Worm (Caenorhabditis elegans) whole organism, late embryonic: ENCODE measurements around the gene F48F7.5.

Experiments used
- C08G9.2 ChIP-seq: sonication (generic microtip); optimal IDR thresholded peaks from 2 replicates; lab custom pipeline; 2016; ENCODE audit warnings: mild to moderate bottlenecking, missing genetic modification characterization, moderate library complexity, missing compliant biosample characterization
- C38D4.7 ChIP-seq: fragments of 200-800 bp; sonication (Bioruptor generic); optimal IDR thresholded peaks from 2 replicates; lab custom pipeline; 2018; ENCODE audit warnings: mild to moderate bottlenecking, missing genetic modification characterization, moderate library complexity, missing compliant biosample characterization
- F13H6.1 ChIP-seq: sonication (generic microtip); optimal IDR thresholded peaks from 2 replicates; lab custom pipeline; 2016; ENCODE audit warnings: missing genetic modification characterization, missing compliant biosample characterization
- K02D7.2 ChIP-seq: sonication (generic microtip); optimal IDR thresholded peaks from 2 replicates; lab custom pipeline; 2017; ENCODE audit warnings: mild to moderate bottlenecking, missing genetic modification characterization, missing compliant biosample characterization
- Y22D7AL.16 ChIP-seq: sonication (generic microtip); optimal IDR thresholded peaks from 2 replicates; lab custom pipeline; 2016; ENCODE audit warnings: missing genetic modification characterization, missing compliant biosample characterization
- ceh-18 ChIP-seq: sonication (generic microtip); optimal IDR thresholded peaks from 2 replicates; lab custom pipeline; 2016; ENCODE audit warnings: missing genetic modification characterization, missing compliant biosample characterization
- ceh-2 ChIP-seq: sonication (generic microtip); optimal IDR thresholded peaks from 2 replicates; lab custom pipeline; 2016; ENCODE audit warnings: missing genotype, missing genetic modification characterization, missing compliant biosample characterization
- ceh-24 ChIP-seq: sonication (generic microtip); optimal IDR thresholded peaks from 2 replicates; lab custom pipeline; 2016; ENCODE audit warnings: mild to moderate bottlenecking, missing genetic modification characterization, missing compliant biosample characterization
- ceh-30 ChIP-seq: fragments of 150-350 bp; optimal IDR thresholded peaks from 2 replicates; lab custom pipeline; 2014; ENCODE audit warnings: missing biosample characterization, missing genetic modification characterization
- ceh-48 ChIP-seq: sonication (generic microtip); optimal IDR thresholded peaks from 2 replicates; lab custom pipeline; 2016; ENCODE audit warnings: missing genetic modification characterization, inconsistent platforms, missing compliant biosample characterization
- ceh-6 ChIP-seq: fragments of 200-800 bp; sonication (Bioruptor generic); optimal IDR thresholded peaks from 2 replicates; lab custom pipeline; 2018; ENCODE audit warnings: mild to moderate bottlenecking, missing genetic modification characterization, missing compliant biosample characterization
- dve-1 ChIP-seq: sonication (generic microtip); optimal IDR thresholded peaks from 2 replicates; lab custom pipeline; 2017; ENCODE audit warnings: antibody characterized with exemption, mild to moderate bottlenecking, missing genetic modification characterization, missing compliant biosample characterization
- elt-2 ChIP-seq: sonication (generic microtip); optimal IDR thresholded peaks from 2 replicates; lab custom pipeline; 2016; ENCODE audit warnings: missing genetic modification reagents, missing genetic modification characterization, missing compliant biosample characterization
- ets-4 ChIP-seq: sonication (generic microtip); optimal IDR thresholded peaks from 2 replicates; lab custom pipeline; 2016; ENCODE audit warnings: missing genetic modification characterization, missing compliant biosample characterization
- fax-1 ChIP-seq: sonication (generic microtip); optimal IDR thresholded peaks from 2 replicates; lab custom pipeline; 2016; ENCODE audit warnings: missing genotype, missing genetic modification characterization, missing compliant biosample characterization
- fkh-10 ChIP-seq: fragments of 150-350 bp; optimal IDR thresholded peaks from 2 replicates; lab custom pipeline; 2014; ENCODE audit warnings: missing biosample characterization, missing genetic modification reagents, missing genetic modification characterization
- gmeb-2 ChIP-seq: sonication (generic microtip); optimal IDR thresholded peaks from 2 replicates; lab custom pipeline; 2016; ENCODE audit warnings: missing genetic modification characterization, inconsistent platforms, missing compliant biosample characterization
- hlh-13 ChIP-seq: fragments of 200-800 bp; sonication (Bioruptor generic); optimal IDR thresholded peaks from 2 replicates; lab custom pipeline; 2018; ENCODE audit warnings: mild to moderate bottlenecking, missing genetic modification characterization, missing compliant biosample characterization
- lin-11 ChIP-seq: fragments of 200-800 bp; sonication (Bioruptor generic); optimal IDR thresholded peaks from 2 replicates; lab custom pipeline; 2018; ENCODE audit warnings: mild to moderate bottlenecking, missing genetic modification characterization, missing compliant biosample characterization
- madf-2 ChIP-seq: sonication (generic microtip); optimal IDR thresholded peaks from 2 replicates; lab custom pipeline; 2017; ENCODE audit warnings: missing genetic modification characterization, missing compliant biosample characterization
- nfya-1 ChIP-seq: sonication (generic microtip); optimal IDR thresholded peaks from 2 replicates; lab custom pipeline; 2017; ENCODE audit warnings: missing genetic modification characterization, mild to moderate bottlenecking, missing compliant biosample characterization, antibody characterized with exemption, moderate library complexity
- nhr-11 ChIP-seq: fragments of 150-350 bp; optimal IDR thresholded peaks from 2 replicates; lab custom pipeline; 2014; ENCODE audit warnings: missing biosample characterization, missing genetic modification characterization
- npax-4 ChIP-seq: sonication (generic microtip); optimal IDR thresholded peaks from 2 replicates; lab custom pipeline; 2016; ENCODE audit warnings: missing genetic modification characterization, missing compliant biosample characterization
- odd-2 ChIP-seq: sonication (generic microtip); optimal IDR thresholded peaks from 2 replicates; lab custom pipeline; 2017; ENCODE audit warnings: antibody characterized with exemption, mild to moderate bottlenecking, missing genetic modification characterization, missing compliant biosample characterization
- pag-3 ChIP-seq: sonication (generic microtip); optimal IDR thresholded peaks from 2 replicates; lab custom pipeline; 2016; ENCODE audit warnings: missing compliant biosample characterization, missing genetic modification characterization, borderline replicate concordance
- pat-9 ChIP-seq: fragments of 200-800 bp; sonication (Bioruptor generic); optimal IDR thresholded peaks from 2 replicates; lab custom pipeline; 2018; ENCODE audit warnings: mild to moderate bottlenecking, missing genetic modification characterization, moderate library complexity, missing compliant biosample characterization
- pha-4 ChIP-seq: fragments of 150-350 bp; optimal IDR thresholded peaks from 2 replicates; lab custom pipeline; 2018; ENCODE audit warnings: missing biosample characterization, missing genetic modification reagents, missing genetic modification characterization
- pqm-1 ChIP-seq: sonication (generic microtip); optimal IDR thresholded peaks from 2 replicates; lab custom pipeline; 2016; ENCODE audit warnings: missing genetic modification characterization, missing compliant biosample characterization
- pros-1 ChIP-seq: fragments of 150-350 bp; optimal IDR thresholded peaks from 2 replicates; lab custom pipeline; 2014; ENCODE audit warnings: missing biosample characterization, missing genetic modification reagents, missing genetic modification characterization
- ref-2 ChIP-seq: sonication (generic microtip); optimal IDR thresholded peaks from 2 replicates; lab custom pipeline; 2016; ENCODE audit warnings: missing genetic modification characterization, missing compliant biosample characterization
- sdc-2 ChIP-seq: sonication (generic microtip); optimal IDR thresholded peaks from 2 replicates; lab custom pipeline; 2016; ENCODE audit warnings: missing genotype, missing genetic modification characterization, missing compliant biosample characterization
- sox-4 ChIP-seq: sonication (generic microtip); optimal IDR thresholded peaks from 2 replicates; lab custom pipeline; 2017; ENCODE audit warnings: mild to moderate bottlenecking, missing genetic modification characterization, inconsistent platforms, missing compliant biosample characterization
- tbx-7 ChIP-seq: sonication (generic microtip); optimal IDR thresholded peaks from 2 replicates; lab custom pipeline; 2016; ENCODE audit warnings: missing genotype, missing genetic modification characterization, missing compliant biosample characterization
- unc-3 ChIP-seq, 2 experiments: fragments of 200-800 bp in 1 of 2; sonication (Bioruptor generic) in 1 of 2; sonication (generic microtip) in 1 of 2; conservative IDR thresholded peaks in 1 of 2; optimal IDR thresholded peaks in 1 of 2; 2 replicates each; pipeline versions ENCODE4 v1.3.6 to Lab custom; 2016 to 2022; ENCODE audit warnings: missing compliant biosample characterization in 2 of 2, missing genetic modification characterization in 2 of 2, missing genetic modification reagents in 1 of 2
- unc-42 ChIP-seq: sonication (generic microtip); optimal IDR thresholded peaks from 2 replicates; lab custom pipeline; 2016; ENCODE audit warnings: missing genotype, missing genetic modification characterization, missing compliant biosample characterization
- unc-55 ChIP-seq: sonication (generic microtip); optimal IDR thresholded peaks from 2 replicates; lab custom pipeline; 2017; ENCODE audit warnings: missing biosample characterization, missing genetic modification reagents, missing genetic modification characterization

The F48F7.5 gene

ce11 chrX:13937350-13937749, 38.1 kb upstream of the F48F7.5 start:
- no peak for TF ChIP-seq lin-11 (tag; lab: Kevin White, UChicago)
- TF ChIP-seq elt-2 (tag; lab: Kevin White, UChicago): peak; percentile 71

- TF ChIP-seq nfya-1 (tag; lab: Kevin White, UChicago) (peak; percentile 8), ceh-48 (tag; lab: Kevin White, UChicago) (no peak)
Observed at ce11 chrX:13937910-13938309, 37.5 kb upstream of the F48F7.5 start.

- no peak for TF ChIP-seq dve-1 (tag; lab: Kevin White, UChicago)
- TF ChIP-seq pha-4 (tag; lab: Kevin White, UChicago): no peak
- TF ChIP-seq K02D7.2 (tag; lab: Kevin White, UChicago): no peak
- TF ChIP-seq tbx-7 (tag; lab: Kevin White, UChicago): no peak
- no peak for TF ChIP-seq unc-42 (tag; lab: Kevin White, UChicago)
- TF ChIP-seq pros-1: no peak
- TF ChIP-seq sdc-2 (tag; lab: Kevin White, UChicago): no peak
- TF ChIP-seq F13H6.1 (tag; lab: Kevin White, UChicago): no peak
- TF ChIP-seq Y22D7AL.16 (tag; lab: Kevin White, UChicago): no peak
- no peak for TF ChIP-seq C38D4.7 (GFP tag; lab: Kevin White, UChicago)
- no peak for TF ChIP-seq ets-4 (tag; lab: Kevin White, UChicago)
- TF ChIP-seq pag-3 (tag; lab: Kevin White, UChicago): no peak
- TF ChIP-seq, all 69 proteins: peak for 0
Observed at ce11 chrX:13939388-13939787, 36.1 kb upstream of the F48F7.5 start.

- no peak for TF ChIP-seq fkh-10
- TF ChIP-seq ref-2 (tag; lab: Kevin White, UChicago): no peak
- TF ChIP-seq elt-2 (tag; lab: Kevin White, UChicago): no peak
- TF ChIP-seq F13H6.1 (tag; lab: Kevin White, UChicago): no peak
- no peak for TF ChIP-seq nhr-11 (tag; lab: Kevin White, UChicago)
- TF ChIP-seq npax-4 (tag; lab: Kevin White, UChicago): no peak
- no peak for TF ChIP-seq ceh-18 (tag; lab: Kevin White, UChicago)
- no peak for TF ChIP-seq pat-9 (tag; lab: Kevin White, UChicago)
- TF ChIP-seq unc-3 (GFP tag; conservative IDR thresholded peaks at IDR 0.05; lab: Robert Waterston, UW): no peak
- TF ChIP-seq unc-3 (tag; optimal IDR thresholded peaks at IDR 0.05; lab: Kevin White, UChicago): no peak
- TF ChIP-seq odd-2: no peak
- TF ChIP-seq lin-11 (tag; lab: Kevin White, UChicago): no peak
- TF ChIP-seq ceh-6 (GFP tag; lab: Kevin White, UChicago): no peak
- no peak for TF ChIP-seq fax-1 (tag; lab: Kevin White, UChicago)
- no peak for TF ChIP-seq sox-4 (tag; lab: Kevin White, UChicago)
- no peak for TF ChIP-seq hlh-13 (GFP tag; lab: Kevin White, UChicago)
- TF ChIP-seq ceh-30 (tag; lab: Kevin White, UChicago): no peak
- no peak for TF ChIP-seq sdc-2 (tag; lab: Kevin White, UChicago)
Observed at ce11 chrX:13940287-13940686, 35.2 kb upstream of the F48F7.5 start.

- TF ChIP-seq unc-55 (GFP tag; lab: Kevin White, UChicago) (peak; percentile 24), C08G9.2 (tag; lab: Kevin White, UChicago) (no peak)
Observed at ce11 chrX:13941296-13941695, 34.2 kb upstream of the F48F7.5 start.

ce11 chrX:13941865-13942264, 33.6 kb upstream of the F48F7.5 start:
- no peak for TF ChIP-seq pat-9 (tag; lab: Kevin White, UChicago)
- TF ChIP-seq dve-1 (tag; lab: Kevin White, UChicago): no peak
- TF ChIP-seq madf-2 (tag; lab: Kevin White, UChicago): no peak
- TF ChIP-seq ceh-24 (tag; lab: Kevin White, UChicago): no peak
- no peak for TF ChIP-seq gmeb-2 (tag; lab: Kevin White, UChicago)
- TF ChIP-seq hlh-13 (GFP tag; lab: Kevin White, UChicago): no peak
- TF ChIP-seq nhr-11 (tag; lab: Kevin White, UChicago): no peak
- no peak for TF ChIP-seq unc-55 (GFP tag; lab: Kevin White, UChicago)
- TF ChIP-seq ceh-2 (tag; lab: Kevin White, UChicago): no peak
- no peak for TF ChIP-seq pqm-1 (tag; lab: Kevin White, UChicago)
